Fruit fly (Drosophila melanogaster) whole organism, embryonic: ENCODE results near the gene CG32379.

Experiments used
- Bdp1 ChIP-seq: fragments of 200-800 bp; sonication (Bioruptor generic); optimal IDR thresholded peaks from 3 replicates; lab custom pipeline; 2016; ENCODE audit warnings: missing biosample characterization, missing genetic modification characterization
- CG10147 ChIP-seq: fragments of 200-800 bp; sonication (Bioruptor generic); optimal IDR thresholded peaks from 2 replicates; lab custom pipeline; 2019; ENCODE audit warnings: missing biosample characterization, mild to moderate bottlenecking, missing genetic modification characterization, moderate library complexity
- CG11504 ChIP-seq: fragments of 200-800 bp; sonication (Bioruptor generic); optimal IDR thresholded peaks from 3 replicates; lab custom pipeline; 2019; ENCODE audit warnings: missing biosample characterization, mild to moderate bottlenecking, missing genetic modification characterization, moderate library complexity
- CG12236 ChIP-seq: fragments of 200-800 bp; sonication (Bioruptor generic); optimal IDR thresholded peaks from 2 replicates; lab custom pipeline; 2016; ENCODE audit warnings: missing biosample characterization, missing genetic modification characterization
- CG1529 ChIP-seq: fragments of 200-800 bp; sonication (Bioruptor generic); optimal IDR thresholded peaks from 3 replicates; lab custom pipeline; 2018; ENCODE audit warnings: missing biosample characterization, missing genetic modification characterization
- CG18599 ChIP-seq: fragments of 200-800 bp; sonication (Bioruptor generic); optimal IDR thresholded peaks from 3 replicates; lab custom pipeline; 2017; ENCODE audit warnings: missing biosample characterization, missing genetic modification characterization, mild to moderate bottlenecking, moderate library complexity, missing genetic modification reagents
- CG2129 ChIP-seq: fragments of 200-800 bp; sonication (Bioruptor generic); IDR thresholded peaks from 2 replicates; pipeline ENCODE4 v1.3.6; 2022; ENCODE audit warnings: missing biosample characterization, missing genetic modification characterization; ENCODE audit not compliant: partially characterized antibody
- CG3281 ChIP-seq: fragments of 200-800 bp; sonication (Bioruptor generic); optimal IDR thresholded peaks from 3 replicates; lab custom pipeline; 2017; ENCODE audit warnings: missing biosample characterization, mild to moderate bottlenecking, missing genetic modification characterization
- CG34224 ChIP-seq: fragments of 200-800 bp; sonication (Bioruptor generic); IDR thresholded peaks from 3 replicates; pipeline ENCODE4 v1.3.6; 2022; ENCODE audit warnings: missing biosample characterization, missing genetic modification characterization; ENCODE audit not compliant: partially characterized antibody
- CG4360 ChIP-seq: fragments of 200-800 bp; sonication (Bioruptor generic); IDR thresholded peaks from 2 replicates; pipeline ENCODE4 v1.3.6; 2022; ENCODE audit warnings: missing biosample characterization, missing genetic modification characterization
- CG4730 ChIP-seq: fragments of 200-800 bp; sonication (Bioruptor generic); IDR thresholded peaks from 2 replicates; pipeline ENCODE4 v1.3.6; 2022; ENCODE audit warnings: missing biosample characterization, missing genetic modification characterization
- CG4820 ChIP-seq: fragments of 200-800 bp; sonication (Bioruptor generic); optimal IDR thresholded peaks from 3 replicates; lab custom pipeline; 2016; ENCODE audit warnings: missing biosample characterization, missing genetic modification characterization
- CG5180 ChIP-seq: fragments of 200-800 bp; sonication (Bioruptor generic); optimal IDR thresholded peaks from 3 replicates; lab custom pipeline; 2017; ENCODE audit warnings: missing biosample characterization, missing genetic modification characterization, mild to moderate bottlenecking, moderate library complexity, missing genetic modification reagents
- CG6689 ChIP-seq: fragments of 200-800 bp; sonication (Bioruptor generic); IDR thresholded peaks from 2 replicates; pipeline ENCODE4 v1.3.6; 2022; ENCODE audit warnings: missing biosample characterization, missing genetic modification characterization
- CG7357 ChIP-seq: fragments of 200-800 bp; sonication (Bioruptor generic); IDR thresholded peaks from 3 replicates; pipeline ENCODE4 v1.3.6; 2022; ENCODE audit warnings: missing biosample characterization, missing genetic modification characterization
- Chrac-16 ChIP-seq: fragments of 200-800 bp; sonication (Bioruptor generic); optimal IDR thresholded peaks from 3 replicates; lab custom pipeline; 2016; ENCODE audit warnings: missing biosample characterization, missing genetic modification characterization
- Dfd ChIP-seq, 2 experiments: fragments of >200 bp; optimal IDR thresholded peaks; 2 replicates each; lab custom pipeline; 2017; ENCODE audit warnings: missing biosample characterization in 2 of 2, missing genetic modification characterization in 2 of 2
- H15 ChIP-seq: fragments of 200-800 bp; sonication (Bioruptor generic); IDR thresholded peaks from 3 replicates; pipeline ENCODE4 v1.3.6; 2022; ENCODE audit warnings: missing biosample characterization, missing genetic modification characterization
- HLH4C ChIP-seq: fragments of 200-800 bp; sonication (Bioruptor generic); IDR thresholded peaks from 3 replicates; pipeline ENCODE4 v1.3.6; 2022; ENCODE audit warnings: missing biosample characterization, missing genetic modification characterization; ENCODE audit not compliant: partially characterized antibody
- Hr39 ChIP-seq: fragments of >200 bp; optimal IDR thresholded peaks from 2 replicates; lab custom pipeline; 2017
- Kr ChIP-seq: fragments of 200-800 bp; sonication (Bioruptor generic); optimal IDR thresholded peaks from 2 replicates; lab custom pipeline; 2017; ENCODE audit warnings: missing biosample characterization, mild to moderate bottlenecking, missing genetic modification characterization
- Myb ChIP-seq: fragments of 200-800 bp; sonication (Bioruptor generic); optimal IDR thresholded peaks from 2 replicates; lab custom pipeline; 2016; ENCODE audit warnings: missing biosample characterization, missing genetic modification characterization
- NC2β ChIP-seq: fragments of 200-800 bp; sonication (Bioruptor generic); optimal IDR thresholded peaks from 2 replicates; lab custom pipeline; 2016; ENCODE audit warnings: missing biosample characterization, missing genetic modification characterization
- NFAT ChIP-seq: fragments of 200-800 bp; sonication (Bioruptor generic); IDR thresholded peaks from 2 replicates; pipeline ENCODE4 v1.3.6; 2022; ENCODE audit warnings: missing biosample characterization, missing genetic modification characterization
- Nf-YA ChIP-seq: fragments of 200-800 bp; sonication (Bioruptor generic); IDR thresholded peaks from 2 replicates; pipeline ENCODE4 v1.3.6; 2022; ENCODE audit warnings: missing biosample characterization, missing genetic modification characterization
- Opbp ChIP-seq: fragments of 200-800 bp; sonication (Bioruptor generic); IDR thresholded peaks from 3 replicates; pipeline ENCODE4 v1.3.6; 2022; ENCODE audit warnings: missing biosample characterization, missing genetic modification characterization; ENCODE audit not compliant: partially characterized antibody
- Pdp1 ChIP-seq, 2 experiments: fragments of 200-800 bp; sonication (Bioruptor generic); optimal IDR thresholded peaks; 3 replicates each; lab custom pipeline; 2016; ENCODE audit warnings: missing biosample characterization in 2 of 2, missing genetic modification characterization in 2 of 2, mild to moderate bottlenecking in 1 of 2, moderate library complexity in 1 of 2
- ap ChIP-seq: fragments of 200-800 bp; sonication (Bioruptor generic); IDR thresholded peaks from 2 replicates; pipeline ENCODE4 v1.3.6; 2022; ENCODE audit warnings: missing biosample characterization, missing genetic modification characterization
- az2 ChIP-seq: fragments of 200-800 bp; sonication (Bioruptor generic); optimal IDR thresholded peaks from 3 replicates; lab custom pipeline; 2016; ENCODE audit warnings: missing biosample characterization, missing genetic modification characterization
- chm ChIP-seq: fragments of 200-800 bp; sonication (Bioruptor generic); IDR thresholded peaks from 2 replicates; pipeline ENCODE4 v1.3.6; 2022; ENCODE audit warnings: missing biosample characterization, missing genetic modification characterization
- ci ChIP-seq: fragments of 200-800 bp; sonication (Bioruptor generic); IDR thresholded peaks from 3 replicates; pipeline ENCODE4 v1.3.6; 2022; ENCODE audit warnings: missing biosample characterization, missing genetic modification characterization
- corto ChIP-seq: fragments of 200-800 bp; sonication (Bioruptor generic); optimal IDR thresholded peaks from 2 replicates; lab custom pipeline; 2016; ENCODE audit warnings: missing biosample characterization, mild to moderate bottlenecking, missing genetic modification characterization, moderate library complexity
- dpn ChIP-seq, 2 experiments: fragments of 200-800 bp; sonication (Bioruptor generic); optimal IDR thresholded peaks; 3 replicates each; lab custom pipeline; 2016; ENCODE audit warnings: missing biosample characterization in 2 of 2, missing genetic modification characterization in 2 of 2
- dysf ChIP-seq: fragments of 200-800 bp; sonication (Bioruptor generic); IDR thresholded peaks from 3 replicates; pipeline ENCODE4 v1.3.6; 2022; ENCODE audit warnings: missing biosample characterization, missing genetic modification characterization
- ind ChIP-seq: fragments of 200-800 bp; sonication (Bioruptor generic); optimal IDR thresholded peaks from 3 replicates; lab custom pipeline; 2016; ENCODE audit warnings: missing biosample characterization, missing genetic modification characterization
- klu ChIP-seq: fragments of 200-800 bp; sonication (Bioruptor generic); IDR thresholded peaks from 2 replicates; pipeline ENCODE4 v1.3.6; 2022; ENCODE audit warnings: missing biosample characterization, missing genetic modification characterization
- mld ChIP-seq: fragments of 200-800 bp; sonication (Bioruptor generic); IDR thresholded peaks from 3 replicates; pipeline ENCODE4 v1.3.6; 2022; ENCODE audit warnings: missing biosample characterization, missing genetic modification characterization; ENCODE audit not compliant: partially characterized antibody
- nmo ChIP-seq: fragments of 200-800 bp; sonication (Bioruptor generic); optimal IDR thresholded peaks from 2 replicates; lab custom pipeline; 2018; ENCODE audit warnings: missing biosample characterization, mild to moderate bottlenecking, missing genetic modification characterization, moderate library complexity
- oc ChIP-seq: fragments of 200-800 bp; sonication (Bioruptor generic); optimal IDR thresholded peaks from 2 replicates; lab custom pipeline; 2018; ENCODE audit warnings: missing biosample characterization, mild to moderate bottlenecking, missing genetic modification characterization, moderate library complexity
- otp ChIP-seq: fragments of 200-800 bp; sonication (Bioruptor generic); IDR thresholded peaks from 3 replicates; pipeline ENCODE4, ENCODE4 v1.3.6; 2022; ENCODE audit warnings: missing biosample characterization, missing genetic modification characterization
- pb ChIP-seq: fragments of 200-800 bp; sonication (Bioruptor generic); optimal IDR thresholded peaks from 3 replicates; lab custom pipeline; 2016; ENCODE audit warnings: missing biosample characterization, missing genetic modification characterization
- pita ChIP-seq: fragments of 200-800 bp; sonication (Bioruptor generic); optimal IDR thresholded peaks from 2 replicates; lab custom pipeline; 2017; ENCODE audit warnings: missing biosample characterization, mild to moderate bottlenecking, missing genetic modification characterization
- pnt ChIP-seq: fragments of 200-800 bp; sonication (Bioruptor generic); optimal IDR thresholded peaks from 3 replicates; lab custom pipeline; 2016; ENCODE audit warnings: missing biosample characterization, missing genetic modification characterization
- pum ChIP-seq: fragments of 200-800 bp; sonication (Bioruptor generic); optimal IDR thresholded peaks from 2 replicates; lab custom pipeline; 2016; ENCODE audit warnings: missing biosample characterization, missing genetic modification characterization
- sc ChIP-seq, 3 experiments: fragments of >200 bp in 2 of 3; fragments of 200-800 bp in 1 of 3; sonication (Bioruptor generic) in 1 of 3; optimal IDR thresholded peaks; 2 replicates in 2 of 3; 3 replicates in 1 of 3; lab custom pipeline; 2017; ENCODE audit warnings: mild to moderate bottlenecking in 1 of 3, missing biosample characterization in 1 of 3, missing genetic modification characterization in 1 of 3, missing genetic modification reagents in 1 of 3
- sim ChIP-seq: fragments of 200-800 bp; sonication (Bioruptor generic); IDR thresholded peaks from 2 replicates; pipeline ENCODE4 v1.3.6; 2022; ENCODE audit warnings: missing biosample characterization, missing genetic modification characterization
- ssp ChIP-seq: fragments of 200-800 bp; sonication (Bioruptor generic); IDR thresholded peaks from 2 replicates; pipeline ENCODE4 v1.3.6; 2022; ENCODE audit warnings: missing biosample characterization, missing genetic modification characterization
- trh ChIP-seq: fragments of 200-800 bp; sonication (Bioruptor generic); optimal IDR thresholded peaks from 2 replicates; lab custom pipeline; 2016; ENCODE audit warnings: missing biosample characterization, missing genetic modification characterization
- zen ChIP-seq: fragments of 200-800 bp; sonication (Bioruptor generic); optimal IDR thresholded peaks from 3 replicates; lab custom pipeline; 2018; ENCODE audit warnings: missing biosample characterization, mild to moderate bottlenecking, missing genetic modification characterization, moderate library complexity
- zen2 ChIP-seq: fragments of 200-800 bp; sonication (Bioruptor generic); IDR thresholded peaks from 3 replicates; pipeline ENCODE4 v1.3.6; 2022; ENCODE audit warnings: missing biosample characterization, missing genetic modification characterization; ENCODE audit not compliant: partially characterized antibody

Gene CG32379

dm6 chr3L:7359827-7360323 is 36.3 kb upstream of the CG32379 start, which contains the start of gene pst (continued):
- TF ChIP-seq Opbp (GFP tag; lab: Robert Waterston, UW), result 0 out of 3 replicates have a peak, but pooled peaks have one; percentile 53
- no peak for TF ChIP-seq Hr39
- TF ChIP-seq dysf (GFP tag; lab: Robert Waterston, UW), result 0 out of 3 replicates have a peak, but pooled peaks have one; percentile 26
- TF ChIP-seq CG2129 (GFP tag; lab: Robert Waterston, UW), result no peak
- no peak for TF ChIP-seq pita (GFP tag; lab: Kevin White, UChicago)
- no peak for TF ChIP-seq CG5180 (GFP tag; lab: Kevin White, UChicago)
- no peak for TF ChIP-seq Nf-YA (GFP tag; lab: Robert Waterston, UW)
- no peak for TF ChIP-seq dpn (GFP tag; optimal IDR thresholded peaks at IDR 0.05; lab: Kevin White, UChicago)
- no peak for TF ChIP-seq CG4730 (GFP tag; lab: Robert Waterston, UW)
- TF ChIP-seq NC2β, result peak; percentile 41
- TF ChIP-seq CG11504, result no peak
- peak; percentile 44; the same call in 1 of the 2 replicates for TF ChIP-seq NFAT (GFP tag; lab: Robert Waterston, UW)
- no peak for TF ChIP-seq CG18599 (GFP tag; lab: Kevin White, UChicago)
- no peak for TF ChIP-seq CG1529 (GFP tag; lab: Kevin White, UChicago)
- no peak for TF ChIP-seq Myb (GFP tag; lab: Kevin White, UChicago)
- 0 out of 3 replicates have a peak, but pooled peaks have one; percentile 35 for TF ChIP-seq mld (GFP tag; lab: Robert Waterston, UW)
- TF ChIP-seq CG10147 (GFP tag; lab: Kevin White, UChicago), result no peak
- no peak for TF ChIP-seq corto
- TF ChIP-seq sc (optimal IDR thresholded peaks at IDR 0.05; lab: Kevin White, UChicago), result no peak
- TF ChIP-seq sc (GFP tag; optimal IDR thresholded peaks at IDR 0.05; lab: Kevin White, UChicago), result no peak
- peak; percentile 62 for TF ChIP-seq CG3281 (GFP tag; lab: Kevin White, UChicago)
- TF ChIP-seq pb (GFP tag; lab: Kevin White, UChicago), result no peak
- TF ChIP-seq Pdp1 (GFP tag; optimal IDR thresholded peaks at IDR 0.05; lab: Kevin White, UChicago), result no peak
- TF ChIP-seq zen (tag; lab: Kevin White, UChicago), result no peak
- no peak for TF ChIP-seq CG4820
- TF ChIP-seq ap (GFP tag; lab: Robert Waterston, UW), result no peak
- no peak for TF ChIP-seq Bdp1 (GFP tag; lab: Kevin White, UChicago)
- no peak for TF ChIP-seq CG4360 (GFP tag; lab: Robert Waterston, UW)
- no peak for TF ChIP-seq CG6689 (GFP tag; lab: Robert Waterston, UW)
- no peak for TF ChIP-seq trh
- no peak for TF ChIP-seq ssp (GFP tag; lab: Robert Waterston, UW)
- TF ChIP-seq ci (GFP tag; lab: Robert Waterston, UW), result peak; percentile 54
- TF ChIP-seq CG12236 (GFP tag; lab: Kevin White, UChicago), result no peak
- TF ChIP-seq otp (GFP tag; lab: Robert Waterston, UW), result peak; percentile 39; the same call in 1 of the 3 replicates
- 0 out of 3 replicates have a peak, but pooled peaks have one; percentile 15 for TF ChIP-seq zen2 (GFP tag; lab: Robert Waterston, UW)
- TF ChIP-seq CG34224, result no peak
- TF ChIP-seq pum (GFP tag; lab: Kevin White, UChicago), result no peak
- no peak for TF ChIP-seq nmo (GFP tag; lab: Kevin White, UChicago)
- no peak for TF ChIP-seq klu (GFP tag; lab: Robert Waterston, UW)
- peak; percentile 81 for TF ChIP-seq chm (GFP tag; lab: Robert Waterston, UW)
- TF ChIP-seq CG7357, result no peak
- peak; percentile 45 for TF ChIP-seq oc (tag; lab: Kevin White, UChicago)
- no peak for TF ChIP-seq Chrac-16
- TF ChIP-seq az2 (GFP tag; lab: Kevin White, UChicago), result no peak
- TF ChIP-seq Dfd (GFP tag; optimal IDR thresholded peaks at IDR 0.05; lab: Kevin White, UChicago), result no peak
- no peak for TF ChIP-seq pnt (GFP tag; lab: Kevin White, UChicago)
- TF ChIP-seq Kr (GFP tag; lab: Kevin White, UChicago), result no peak
- TF ChIP-seq H15, result 0 out of 3 replicates have a peak, but pooled peaks have one; percentile 44
- no peak for TF ChIP-seq ind (GFP tag; lab: Kevin White, UChicago)
- no peak for TF ChIP-seq HLH4C
- no peak for TF ChIP-seq sim (GFP tag; lab: Robert Waterston, UW)
